Worm (Caenorhabditis elegans): Measurements from ENCODE around the gene cest-19.

DNA sequence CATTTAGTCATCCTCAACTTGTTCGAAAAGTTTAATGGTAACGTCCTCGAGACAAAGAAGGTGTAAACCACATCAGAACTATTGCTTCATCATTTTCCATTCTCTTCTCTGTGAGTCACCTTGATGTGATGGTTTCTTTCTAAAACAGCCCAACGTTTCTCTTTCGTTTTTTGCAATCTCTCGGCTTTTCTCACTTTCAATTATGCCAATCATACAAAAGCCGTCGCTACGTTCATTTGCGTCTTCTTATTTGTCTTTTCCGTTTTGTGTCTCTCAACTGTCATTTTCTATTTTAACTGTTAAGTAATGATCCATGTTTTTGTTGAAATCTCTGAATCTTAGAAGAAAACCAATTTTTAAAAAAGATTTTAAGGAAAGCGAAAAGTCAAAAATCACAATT, 21.5 kb upstream of the cest-19 start, which contains the start of gene B0403.5:
- TF ChIP-seq nfya-1 (tag; optimal IDR thresholded peaks at IDR 0.05; ENCODE audit: borderline replicate concordance, insufficient read depth) (no peak), hsf-1 (GFP tag; IDR thresholded peaks at IDR 0.05) (no peak), B0019.2 (GFP tag; conservative IDR thresholded peaks at IDR 0.05) (no peak), unc-62 (GFP tag; optimal IDR thresholded peaks at IDR 0.05) (no peak), F22D6.2 (tag; optimal IDR thresholded peaks at IDR 0.05) (no peak), ama-1 (optimal IDR thresholded peaks at IDR 0.05) (no peak), ama-1 (GFP tag; optimal IDR thresholded peaks at IDR 0.05) (no peak), nhr-179 (tag; optimal IDR thresholded peaks at IDR 0.05) (no peak), lir-1 (GFP tag; conservative IDR thresholded peaks at IDR 0.05) (no peak), unc-130 (GFP tag; optimal IDR thresholded peaks at IDR 0.05) (no peak), F33H1.4 (GFP tag; IDR thresholded peaks at IDR 0.05) (no peak)
